Worm (Caenorhabditis elegans) whole organism, young adult: ENCODE measurements around the gene R07B7.9.
A peak's percentile ranks its signal among the peaks of the same experiment; 100 is the strongest.

Experiments
- D2030.7 ChIP-seq: fragments of 200-800 bp; sonication (Bioruptor generic); IDR thresholded peaks from 2 replicates; pipeline ENCODE4 v1.3.6; 2022; ENCODE audit warnings: missing genetic modification reagents, missing genetic modification characterization, missing compliant biosample characterization
- F10E7.11 ChIP-seq: sonication (generic microtip); optimal IDR thresholded peaks from 2 replicates; lab custom pipeline; 2017; ENCODE audit warnings: mild to moderate bottlenecking, missing genetic modification characterization, moderate library complexity, missing compliant biosample characterization
- F22D6.2 ChIP-seq: sonication (generic microtip); optimal IDR thresholded peaks from 2 replicates; lab custom pipeline; 2016; ENCODE audit warnings: mild to moderate bottlenecking, missing genetic modification characterization, missing compliant biosample characterization
- F23B12.7 ChIP-seq: sonication (generic microtip); optimal IDR thresholded peaks from 2 replicates; lab custom pipeline; 2017; ENCODE audit warnings: missing genetic modification characterization, mild to moderate bottlenecking, missing compliant biosample characterization, antibody characterized with exemption, moderate library complexity; ENCODE audit not compliant: insufficient read depth
- F33H1.4 ChIP-seq: fragments of 200-800 bp; sonication (Bioruptor generic); IDR thresholded peaks from 2 replicates; pipeline ENCODE4 v1.3.6; 2022; ENCODE audit warnings: missing genetic modification reagents, missing genetic modification characterization, missing compliant biosample characterization
- F37B4.10 ChIP-seq: fragments of 200-800 bp; sonication (Bioruptor generic); IDR thresholded peaks from 2 replicates; pipeline ENCODE4 v1.3.6; 2022; ENCODE audit warnings: missing genetic modification characterization, missing compliant biosample characterization
- T07F8.4 ChIP-seq: sonication (generic microtip); optimal IDR thresholded peaks from 2 replicates; lab custom pipeline; 2016; ENCODE audit warnings: mild to moderate bottlenecking, missing genetic modification characterization, moderate library complexity, missing compliant biosample characterization
- Y53F4B.3 ChIP-seq: fragments of 200-800 bp; sonication (Bioruptor generic); IDR thresholded peaks from 2 replicates; pipeline ENCODE4 v1.3.6; 2022; ENCODE audit warnings: missing genetic modification reagents, missing genetic modification characterization, missing compliant biosample characterization
- Y67H2A.10 ChIP-seq: fragments of 200-800 bp; sonication (Bioruptor generic); conservative IDR thresholded peaks from 2 replicates; pipeline ENCODE4 v1.3.6; 2022; ENCODE audit warnings: missing genetic modification reagents, missing genetic modification characterization, missing compliant biosample characterization
- ZK185.1 ChIP-seq: sonication (generic microtip); optimal IDR thresholded peaks from 2 replicates; lab custom pipeline; 2016; ENCODE audit warnings: mild to moderate bottlenecking, missing genetic modification characterization, missing compliant biosample characterization; ENCODE audit not compliant: poor library complexity, severe bottlenecking
- akir-1 ChIP-seq: fragments of 200-800 bp; sonication (Bioruptor generic); optimal IDR thresholded peaks from 2 replicates; lab custom pipeline; 2018; ENCODE audit warnings: mild to moderate bottlenecking, missing genetic modification characterization, moderate library complexity, missing compliant biosample characterization
- atf-7 ChIP-seq: sonication (generic microtip); optimal IDR thresholded peaks from 2 replicates; lab custom pipeline; 2017; ENCODE audit warnings: mild to moderate bottlenecking, missing genetic modification characterization, missing compliant biosample characterization
- cebp-1 ChIP-seq, 2 experiments: fragments of 200-800 bp in 1 of 2; sonication (Bioruptor generic) in 1 of 2; sonication (generic microtip) in 1 of 2; IDR thresholded peaks in 1 of 2; optimal IDR thresholded peaks in 1 of 2; 2 replicates each; pipeline versions ENCODE4 v1.3.6 to Lab custom; 2017 to 2022; ENCODE audit warnings: missing compliant biosample characterization in 2 of 2, missing genetic modification characterization in 2 of 2, mild to moderate bottlenecking in 1 of 2, missing genetic modification reagents in 1 of 2, moderate library complexity in 1 of 2
- ceh-58 ChIP-seq: fragments of 200-800 bp; sonication (Bioruptor generic); IDR thresholded peaks from 2 replicates; pipeline ENCODE4 v1.3.6; 2022; ENCODE audit warnings: missing genetic modification characterization, missing compliant biosample characterization
- ceh-79 ChIP-seq: sonication (generic microtip); optimal IDR thresholded peaks from 2 replicates; lab custom pipeline; 2017; ENCODE audit warnings: mild to moderate bottlenecking, missing genetic modification characterization, missing compliant biosample characterization
- ceh-91 ChIP-seq: fragments of 200-800 bp; sonication (Bioruptor generic); IDR thresholded peaks from 2 replicates; pipeline ENCODE4 v1.3.6; 2022; ENCODE audit warnings: missing genetic modification reagents, missing genetic modification characterization, missing compliant biosample characterization
- dpff-1 ChIP-seq: sonication (generic microtip); optimal IDR thresholded peaks from 2 replicates; lab custom pipeline; 2017; ENCODE audit warnings: mild to moderate bottlenecking, missing genetic modification characterization, missing compliant biosample characterization
- dpl-1 ChIP-seq: fragments of 150-350 bp; optimal IDR thresholded peaks from 2 replicates; lab custom pipeline; 2014; ENCODE audit warnings: missing biosample characterization, missing genetic modification reagents, missing genetic modification characterization
- egl-44 ChIP-seq: fragments of 200-800 bp; sonication (Bioruptor generic); IDR thresholded peaks from 2 replicates; pipeline ENCODE4 v1.3.6; 2022; ENCODE audit warnings: missing genetic modification reagents, missing genetic modification characterization, missing compliant biosample characterization
- egrh-3 ChIP-seq: fragments of 200-800 bp; sonication (Bioruptor generic); IDR thresholded peaks from 2 replicates; pipeline ENCODE4 v1.3.6; 2022; ENCODE audit warnings: missing genetic modification reagents, missing genetic modification characterization, missing compliant biosample characterization
- gei-17 ChIP-seq: fragments of 200-800 bp; sonication (Bioruptor generic); optimal IDR thresholded peaks from 2 replicates; lab custom pipeline; 2018; ENCODE audit warnings: mild to moderate bottlenecking, missing genetic modification characterization, missing compliant biosample characterization
- hlh-12 ChIP-seq: sonication (generic microtip); optimal IDR thresholded peaks from 2 replicates; lab custom pipeline; 2016; ENCODE audit warnings: missing genetic modification characterization, missing compliant biosample characterization
- hrde-1 ChIP-seq: sonication (generic microtip); optimal IDR thresholded peaks from 2 replicates; lab custom pipeline; 2016; ENCODE audit warnings: missing genetic modification characterization, mild to moderate bottlenecking, missing compliant biosample characterization, moderate library complexity, missing genotype, missing genetic modification reagents, borderline replicate concordance
- let-526 ChIP-seq: fragments of 200-800 bp; sonication (Bioruptor generic); IDR thresholded peaks from 2 replicates; pipeline ENCODE4 v1.3.6; 2022; ENCODE audit warnings: missing genetic modification reagents, missing genetic modification characterization, missing compliant biosample characterization
- lsl-1 ChIP-seq: fragments of 200-800 bp; sonication (Bioruptor generic); optimal IDR thresholded peaks from 2 replicates; lab custom pipeline; 2018; ENCODE audit warnings: mild to moderate bottlenecking, missing genetic modification characterization, moderate library complexity, missing compliant biosample characterization
- madf-3 ChIP-seq: fragments of 200-800 bp; sonication (Bioruptor generic); IDR thresholded peaks from 2 replicates; pipeline ENCODE4 v1.3.6; 2022; ENCODE audit warnings: missing genetic modification reagents, missing genetic modification characterization, missing compliant biosample characterization
- madf-6 ChIP-seq: fragments of 200-800 bp; sonication (Bioruptor generic); IDR thresholded peaks from 2 replicates; pipeline ENCODE4 v1.3.6; 2022; ENCODE audit warnings: missing genetic modification reagents, missing genetic modification characterization, missing compliant biosample characterization
- nhr-90 ChIP-seq: sonication (generic microtip); optimal IDR thresholded peaks from 2 replicates; lab custom pipeline; 2016; ENCODE audit warnings: missing genotype, mild to moderate bottlenecking, missing genetic modification characterization, missing compliant biosample characterization
- pbrm-1 ChIP-seq: fragments of 200-800 bp; sonication (Bioruptor generic); IDR thresholded peaks from 2 replicates; pipeline ENCODE4 v1.3.6; 2022; ENCODE audit warnings: missing genetic modification reagents, missing genetic modification characterization, missing compliant biosample characterization
- rec-8 ChIP-seq, 2 experiments: sonication (generic microtip); optimal IDR thresholded peaks; 2 replicates each; lab custom pipeline; 2016; ENCODE audit warnings: mild to moderate bottlenecking in 2 of 2, missing genetic modification characterization in 2 of 2, missing genetic modification reagents in 2 of 2, missing genotype in 2 of 2, missing biosample characterization in 1 of 2, missing compliant biosample characterization in 1 of 2, moderate library complexity in 1 of 2
- rpc-1 ChIP-seq, 2 experiments: fragments of 150-350 bp in 1 of 2; sonication (generic microtip) in 1 of 2; optimal IDR thresholded peaks; 2 replicates each; lab custom pipeline; 2014 to 2018; ENCODE audit warnings: missing biosample characterization in 1 of 2, missing genetic modification characterization in 1 of 2, missing genetic modification reagents in 1 of 2, missing genotype in 1 of 2
- sdz-38 ChIP-seq: sonication (generic microtip); optimal IDR thresholded peaks from 2 replicates; lab custom pipeline; 2016; ENCODE audit warnings: missing genotype, missing genetic modification characterization, missing compliant biosample characterization
- snpc-3.4 ChIP-seq: sonication (generic microtip); optimal IDR thresholded peaks from 2 replicates; lab custom pipeline; 2017; ENCODE audit warnings: missing genetic modification characterization, mild to moderate bottlenecking, missing compliant biosample characterization, antibody characterized with exemption, moderate library complexity, missing genotype, missing genetic modification reagents
- snpc-4 ChIP-seq, 5 experiments: fragments of 150-350 bp in 1 of 5; sonication (generic microtip) in 4 of 5; optimal IDR thresholded peaks; 2 replicates each; lab custom pipeline; 2014 to 2018; ENCODE audit warnings: missing genetic modification characterization in 5 of 5, missing biosample characterization in 3 of 5, antibody characterized with exemption in 2 of 5, mild to moderate bottlenecking in 2 of 5, missing compliant biosample characterization in 2 of 5, missing genotype in 2 of 5, moderate library complexity in 2 of 5, missing genetic modification reagents in 1 of 5
- somi-1 ChIP-seq: fragments of 200-800 bp; sonication (Bioruptor generic); optimal IDR thresholded peaks from 2 replicates; lab custom pipeline; 2018; ENCODE audit warnings: mild to moderate bottlenecking, missing genetic modification characterization, missing compliant biosample characterization
- sptf-2 ChIP-seq: fragments of 200-800 bp; sonication (Bioruptor generic); optimal IDR thresholded peaks from 2 replicates; lab custom pipeline; 2018; ENCODE audit warnings: mild to moderate bottlenecking, missing genetic modification characterization, missing compliant biosample characterization
- tlf-1 ChIP-seq: fragments of 200-800 bp; sonication (Bioruptor generic); optimal IDR thresholded peaks from 2 replicates; lab custom pipeline; 2018; ENCODE audit warnings: mild to moderate bottlenecking, missing genetic modification characterization, missing compliant biosample characterization
- unc-62 ChIP-seq: fragments of 150-350 bp; optimal IDR thresholded peaks from 2 replicates; lab custom pipeline; 2014; ENCODE audit warnings: missing biosample characterization, missing genetic modification reagents, missing genetic modification characterization
- zim-3 ChIP-seq: sonication (generic microtip); optimal IDR thresholded peaks from 2 replicates; lab custom pipeline; 2017; ENCODE audit warnings: mild to moderate bottlenecking, missing genetic modification characterization, moderate library complexity, missing compliant biosample characterization
- ztf-18 ChIP-seq: sonication (generic microtip); optimal IDR thresholded peaks from 2 replicates; lab custom pipeline; 2016; ENCODE audit warnings: missing genotype, mild to moderate bottlenecking, missing genetic modification characterization, missing compliant biosample characterization
- ztf-25 ChIP-seq: fragments of 200-800 bp; sonication (Bioruptor generic); IDR thresholded peaks from 2 replicates; pipeline ENCODE4 v1.3.6; 2022; ENCODE audit warnings: missing genetic modification reagents, missing genetic modification characterization, missing compliant biosample characterization
- ztf-28 ChIP-seq: fragments of 200-800 bp; sonication (Bioruptor generic); IDR thresholded peaks from 2 replicates; pipeline ENCODE4 v1.3.6; 2022; ENCODE audit warnings: missing genetic modification reagents, missing genetic modification characterization, missing compliant biosample characterization

The R07B7.9 gene

ce11 chrV:12071483-12071882, 8.7 kb downstream of the R07B7.9 start:
- no peak for TF ChIP-seq F23B12.7 (tag; lab: Kevin White, UChicago)
- TF ChIP-seq Y67H2A.10 (GFP tag; lab: Robert Waterston, UW), result no peak
- TF ChIP-seq ztf-28 (GFP tag; lab: Robert Waterston, UW), result no peak
- no peak for TF ChIP-seq rpc-1 (optimal IDR thresholded peaks at IDR 0.05; lab: Kevin White, UChicago)
- no peak for TF ChIP-seq rpc-1 (tag; optimal IDR thresholded peaks at IDR 0.05; lab: Kevin White, UChicago)
- TF ChIP-seq ceh-91 (GFP tag; lab: Robert Waterston, UW), result no peak
- no peak for TF ChIP-seq egrh-3
- TF ChIP-seq F33H1.4 (GFP tag; lab: Robert Waterston, UW), result no peak
- no peak for TF ChIP-seq sdz-38
- TF ChIP-seq egl-44 (GFP tag; lab: Robert Waterston, UW), result no peak
- TF ChIP-seq unc-62 (GFP tag; lab: Kevin White, UChicago), result no peak
- TF ChIP-seq F37B4.10, result no peak
- no peak for TF ChIP-seq zim-3 (tag; lab: Kevin White, UChicago)
- TF ChIP-seq nhr-90 (tag; lab: Kevin White, UChicago), result no peak
- no peak for TF ChIP-seq akir-1 (GFP tag; lab: Kevin White, UChicago)
- no peak for TF ChIP-seq hrde-1 (tag; lab: Kevin White, UChicago)
- TF ChIP-seq sptf-2 (GFP tag; lab: Kevin White, UChicago), result no peak

ce11 chrV:12070419-12070818, 9.8 kb downstream of the R07B7.9 start, which contains the start of gene kmo-1:
Gene kmo-1 (minus strand): TSS chrV:12070519.
- TF ChIP-seq unc-62 (GFP tag; lab: Kevin White, UChicago) (no peak), let-526 (GFP tag; lab: Robert Waterston, UW) (no peak), gei-17 (GFP tag; lab: Kevin White, UChicago) (no peak), cebp-1 (GFP tag; IDR thresholded peaks at IDR 0.05; lab: Robert Waterston, UW) (no peak), cebp-1 (tag; optimal IDR thresholded peaks at IDR 0.05; lab: Kevin White, UChicago) (no peak), ztf-18 (tag; lab: Kevin White, UChicago) (no peak), Y53F4B.3 (GFP tag; lab: Robert Waterston, UW) (no peak), F22D6.2 (no peak), D2030.7 (GFP tag; lab: Robert Waterston, UW) (no peak), ztf-25 (GFP tag; lab: Robert Waterston, UW) (no peak), ZK185.1 (tag; lab: Kevin White, UChicago) (no peak), atf-7 (tag; lab: Kevin White, UChicago) (no peak), hlh-12 (tag; lab: Kevin White, UChicago) (no peak), tlf-1 (GFP tag; lab: Kevin White, UChicago) (no peak)

ce11 chrV:12068437-12068836, 11.7 kb downstream of the R07B7.9 start, which contains the start of gene kmo-2:
Gene kmo-2 (minus strand): TSS chrV:12068537.
- TF ChIP-seq ceh-91 (GFP tag; lab: Robert Waterston, UW) (no peak), T07F8.4 (tag; lab: Kevin White, UChicago) (no peak), F10E7.11 (tag; lab: Kevin White, UChicago) (no peak), dpff-1 (tag; lab: Kevin White, UChicago) (no peak), ztf-28 (GFP tag; lab: Robert Waterston, UW) (no peak), ceh-79 (tag; lab: Kevin White, UChicago) (no peak)

- TF ChIP-seq madf-3 (GFP tag; lab: Robert Waterston, UW) (no peak), snpc-3.4 (tag; lab: Kevin White, UChicago) (peak; percentile 24), ceh-58 (GFP tag; lab: Robert Waterston, UW) (no peak), snpc-4 (GFP tag; optimal IDR thresholded peaks at IDR 0.05; lab: Kevin White, UChicago) (no peak), snpc-4 (tag; optimal IDR thresholded peaks at IDR 0.05; lab: Kevin White, UChicago) (peak in 1 of 4 experiments; percentile 49), pbrm-1 (0 out of 2 replicates have a peak, but pooled peaks have one; percentile 37), madf-6 (GFP tag; lab: Robert Waterston, UW) (no peak; the same call in 1 of the 2 replicates), F33H1.4 (GFP tag; lab: Robert Waterston, UW) (0 out of 2 replicates have a peak, but pooled peaks have one; percentile 15), lsl-1 (GFP tag; lab: Kevin White, UChicago) (peak; percentile 86), Y67H2A.10 (GFP tag; lab: Robert Waterston, UW) (no peak), dpl-1 (GFP tag; lab: Kevin White, UChicago) (peak; percentile 20), somi-1 (GFP tag; lab: Kevin White, UChicago) (no peak), rec-8 (tag; optimal IDR thresholded peaks at IDR 0.05; lab: Kevin White, UChicago) (no peak)
Observed at ce11 chrV:12065859-12066258, 14.3 kb downstream of the R07B7.9 start.
